Fruit fly (Drosophila melanogaster) whole organism, embryonic: ENCODE measurements around the gene HemK1.

Experiments used
- Antp ChIP-seq: fragments of 200-800 bp; sonication (Bioruptor generic); optimal IDR thresholded peaks from 3 replicates; lab custom pipeline; 2016; ENCODE audit warnings: missing biosample characterization, missing genetic modification characterization
- CG15696 ChIP-seq: fragments of 200-800 bp; sonication (Bioruptor generic); optimal IDR thresholded peaks from 2 replicates; lab custom pipeline; 2019; ENCODE audit warnings: missing biosample characterization, mild to moderate bottlenecking, missing genetic modification characterization, moderate library complexity
- CG1602 ChIP-seq: fragments of 200-800 bp; sonication (Bioruptor generic); optimal IDR thresholded peaks from 3 replicates; lab custom pipeline; 2016; ENCODE audit warnings: missing biosample characterization, missing genetic modification characterization
- CG16813 ChIP-seq: fragments of 200-800 bp; sonication (Bioruptor generic); IDR thresholded peaks from 3 replicates; pipeline ENCODE4 v1.3.6; 2022; ENCODE audit warnings: missing biosample characterization, missing genetic modification characterization; ENCODE audit not compliant: partially characterized antibody
- CG32772 ChIP-seq: fragments of 200-800 bp; sonication (Bioruptor generic); IDR thresholded peaks from 2 replicates; pipeline ENCODE4 v1.3.6; 2022; ENCODE audit warnings: missing biosample characterization, missing genetic modification characterization
- CG4424 ChIP-seq: fragments of 200-800 bp; sonication (Bioruptor generic); optimal IDR thresholded peaks from 3 replicates; lab custom pipeline; 2016; ENCODE audit warnings: missing biosample characterization, missing genetic modification characterization
- CG6654 ChIP-seq: fragments of 200-800 bp; sonication (Bioruptor generic); optimal IDR thresholded peaks from 2 replicates; lab custom pipeline; 2017; ENCODE audit warnings: missing biosample characterization, mild to moderate bottlenecking, missing genetic modification characterization
- CG7556 ChIP-seq: fragments of 200-800 bp; sonication (Bioruptor generic); optimal IDR thresholded peaks from 2 replicates; lab custom pipeline; 2017; ENCODE audit warnings: missing biosample characterization, mild to moderate bottlenecking, missing genetic modification characterization
- CG7963 ChIP-seq: fragments of 200-800 bp; sonication (Bioruptor generic); IDR thresholded peaks from 3 replicates; pipeline ENCODE4 v1.3.6; 2022; ENCODE audit warnings: missing biosample characterization, missing genetic modification characterization; ENCODE audit not compliant: partially characterized antibody
- CG7987 ChIP-seq: fragments of 200-800 bp; sonication (Bioruptor generic); optimal IDR thresholded peaks from 2 replicates; lab custom pipeline; 2018; ENCODE audit warnings: missing biosample characterization, mild to moderate bottlenecking, missing genetic modification characterization, moderate library complexity
- CG8281 ChIP-seq: fragments of 200-800 bp; sonication (Bioruptor generic); optimal IDR thresholded peaks from 2 replicates; lab custom pipeline; 2018; ENCODE audit warnings: missing biosample characterization, mild to moderate bottlenecking, missing genetic modification characterization, moderate library complexity
- CG8359 ChIP-seq: fragments of 200-800 bp; sonication (Bioruptor generic); optimal IDR thresholded peaks from 2 replicates; lab custom pipeline; 2017; ENCODE audit warnings: missing biosample characterization, mild to moderate bottlenecking, missing genetic modification characterization, borderline replicate concordance
- CG8388 ChIP-seq: fragments of 200-800 bp; sonication (Bioruptor generic); optimal IDR thresholded peaks from 2 replicates; lab custom pipeline; 2019; ENCODE audit warnings: missing biosample characterization, mild to moderate bottlenecking, missing genetic modification characterization, moderate library complexity
- Drgx ChIP-seq: fragments of 200-800 bp; sonication (Bioruptor generic); IDR thresholded peaks from 2 replicates; pipeline ENCODE4 v1.3.6; 2022; ENCODE audit warnings: missing biosample characterization, missing genetic modification characterization
- E2f1 ChIP-seq: fragments of 200-800 bp; sonication (Bioruptor generic); IDR thresholded peaks from 2 replicates; pipeline ENCODE4 v1.3.6; 2022; ENCODE audit warnings: missing biosample characterization, missing genetic modification characterization
- Fer1 ChIP-seq: fragments of 200-800 bp; sonication (Bioruptor generic); optimal IDR thresholded peaks from 2 replicates; lab custom pipeline; 2017; ENCODE audit warnings: missing biosample characterization, mild to moderate bottlenecking, missing genetic modification characterization
- HLH3B ChIP-seq: fragments of 200-800 bp; sonication (Bioruptor generic); IDR thresholded peaks from 2 replicates; pipeline ENCODE4 v1.3.6; 2022; ENCODE audit warnings: missing biosample characterization, missing genetic modification characterization
- HLH4C ChIP-seq: fragments of 200-800 bp; sonication (Bioruptor generic); IDR thresholded peaks from 3 replicates; pipeline ENCODE4 v1.3.6; 2022; ENCODE audit warnings: missing biosample characterization, missing genetic modification characterization; ENCODE audit not compliant: partially characterized antibody
- HLH54F ChIP-seq: fragments of 200-800 bp; sonication (Bioruptor generic); optimal IDR thresholded peaks from 3 replicates; lab custom pipeline; 2016; ENCODE audit warnings: missing biosample characterization, missing genetic modification characterization
- Jarid2 ChIP-seq: fragments of 200-800 bp; sonication (Bioruptor generic); optimal IDR thresholded peaks from 3 replicates; lab custom pipeline; 2017; ENCODE audit warnings: mild to moderate bottlenecking, missing biosample characterization, missing genetic modification reagents, missing genetic modification characterization
- Kr ChIP-seq: fragments of 200-800 bp; sonication (Bioruptor generic); optimal IDR thresholded peaks from 2 replicates; lab custom pipeline; 2017; ENCODE audit warnings: missing biosample characterization, mild to moderate bottlenecking, missing genetic modification characterization
- Mad ChIP-seq: fragments of 200-800 bp; sonication (Bioruptor generic); optimal IDR thresholded peaks from 2 replicates; lab custom pipeline; 2016; ENCODE audit warnings: missing biosample characterization, missing genetic modification characterization
- Myb ChIP-seq: fragments of 200-800 bp; sonication (Bioruptor generic); optimal IDR thresholded peaks from 2 replicates; lab custom pipeline; 2016; ENCODE audit warnings: missing biosample characterization, missing genetic modification characterization
- Nf-YA ChIP-seq: fragments of 200-800 bp; sonication (Bioruptor generic); IDR thresholded peaks from 2 replicates; pipeline ENCODE4 v1.3.6; 2022; ENCODE audit warnings: missing biosample characterization, missing genetic modification characterization
- Nf-YB ChIP-seq: fragments of 200-800 bp; sonication (Bioruptor generic); optimal IDR thresholded peaks from 3 replicates; lab custom pipeline; 2019; ENCODE audit warnings: missing biosample characterization, mild to moderate bottlenecking, missing genetic modification characterization, moderate library complexity
- Opbp ChIP-seq: fragments of 200-800 bp; sonication (Bioruptor generic); IDR thresholded peaks from 3 replicates; pipeline ENCODE4 v1.3.6; 2022; ENCODE audit warnings: missing biosample characterization, missing genetic modification characterization; ENCODE audit not compliant: partially characterized antibody
- Ssrp ChIP-seq: fragments of 200-800 bp; sonication (Bioruptor generic); optimal IDR thresholded peaks from 2 replicates; lab custom pipeline; 2018; ENCODE audit warnings: missing biosample characterization, mild to moderate bottlenecking, missing genetic modification characterization, moderate library complexity
- Tbp ChIP-seq: fragments of >200 bp; optimal IDR thresholded peaks from 2 replicates; lab custom pipeline; 2018; ENCODE audit warnings: missing biosample characterization, missing genetic modification characterization
- ab ChIP-seq: fragments of 200-800 bp; sonication (Bioruptor generic); optimal IDR thresholded peaks from 2 replicates; lab custom pipeline; 2016; ENCODE audit warnings: missing biosample characterization, missing genetic modification characterization
- ap ChIP-seq: fragments of 200-800 bp; sonication (Bioruptor generic); IDR thresholded peaks from 2 replicates; pipeline ENCODE4 v1.3.6; 2022; ENCODE audit warnings: missing biosample characterization, missing genetic modification characterization
- bsh ChIP-seq, 2 experiments: fragments of 200-800 bp; sonication (Bioruptor generic); optimal IDR thresholded peaks; 2 replicates each; lab custom pipeline; 2017 to 2018; ENCODE audit warnings: mild to moderate bottlenecking in 2 of 2, missing biosample characterization in 2 of 2, missing genetic modification characterization in 2 of 2, moderate library complexity in 1 of 2
- dmrt11E ChIP-seq: fragments of 200-800 bp; sonication (Bioruptor generic); optimal IDR thresholded peaks from 3 replicates; lab custom pipeline; 2018; ENCODE audit warnings: missing biosample characterization, mild to moderate bottlenecking, missing genetic modification characterization, moderate library complexity
- fu2 ChIP-seq: fragments of 200-800 bp; sonication (Bioruptor generic); optimal IDR thresholded peaks from 2 replicates; lab custom pipeline; 2016; ENCODE audit warnings: missing biosample characterization, missing genetic modification characterization
- gro ChIP-seq: fragments of 200-800 bp; sonication (Bioruptor generic); optimal IDR thresholded peaks from 2 replicates; lab custom pipeline; 2016; ENCODE audit warnings: missing biosample characterization, missing genetic modification characterization
- hbn ChIP-seq: fragments of 200-800 bp; sonication (Bioruptor generic); IDR thresholded peaks from 2 replicates; pipeline ENCODE4 v1.3.6; 2022; ENCODE audit warnings: missing biosample characterization, missing genetic modification characterization; ENCODE audit not compliant: partially characterized antibody
- klu ChIP-seq: fragments of 200-800 bp; sonication (Bioruptor generic); IDR thresholded peaks from 2 replicates; pipeline ENCODE4 v1.3.6; 2022; ENCODE audit warnings: missing biosample characterization, missing genetic modification characterization
- nerfin-1 ChIP-seq: fragments of 200-800 bp; sonication (Bioruptor generic); optimal IDR thresholded peaks from 3 replicates; lab custom pipeline; 2019; ENCODE audit warnings: missing biosample characterization, mild to moderate bottlenecking, missing genetic modification characterization, moderate library complexity
- onecut ChIP-seq: fragments of 200-800 bp; sonication (Bioruptor generic); IDR thresholded peaks from 2 replicates; pipeline ENCODE4 v1.3.6; 2022; ENCODE audit warnings: missing biosample characterization, missing genetic modification characterization
- p53 ChIP-seq: fragments of 200-800 bp; sonication (Bioruptor generic); optimal IDR thresholded peaks from 2 replicates; lab custom pipeline; 2016; ENCODE audit warnings: missing biosample characterization, missing genetic modification characterization
- phol ChIP-seq: fragments of 200-800 bp; sonication (Bioruptor generic); optimal IDR thresholded peaks from 3 replicates; lab custom pipeline; 2018; ENCODE audit warnings: missing biosample characterization, mild to moderate bottlenecking, missing genetic modification characterization, moderate library complexity
- repo ChIP-seq: fragments of 200-800 bp; sonication (Bioruptor generic); optimal IDR thresholded peaks from 2 replicates; lab custom pipeline; 2016; ENCODE audit warnings: missing biosample characterization, missing genetic modification characterization
- ro ChIP-seq: fragments of 200-800 bp; sonication (Bioruptor generic); IDR thresholded peaks from 2 replicates; pipeline ENCODE4 v1.3.6; 2022; ENCODE audit warnings: missing biosample characterization, missing genetic modification characterization
- sens ChIP-seq: fragments of 200-800 bp; sonication (Bioruptor generic); peaks from one replicate; lab custom pipeline; 2016; ENCODE audit warnings: missing biosample characterization, missing genetic modification characterization
- seq ChIP-seq: fragments of 200-800 bp; sonication (Bioruptor generic); IDR thresholded peaks from 2 replicates; pipeline ENCODE4 v1.3.6; 2022; ENCODE audit warnings: missing biosample characterization, missing genetic modification characterization
- ssp ChIP-seq: fragments of 200-800 bp; sonication (Bioruptor generic); IDR thresholded peaks from 2 replicates; pipeline ENCODE4 v1.3.6; 2022; ENCODE audit warnings: missing biosample characterization, missing genetic modification characterization
- tna ChIP-seq: fragments of 200-800 bp; sonication (Bioruptor generic); IDR thresholded peaks from 2 replicates; pipeline ENCODE4 v1.3.6; 2022; ENCODE audit warnings: missing biosample characterization, missing genetic modification characterization; ENCODE audit not compliant: partially characterized antibody
- trem ChIP-seq: fragments of 200-800 bp; optimal IDR thresholded peaks from 3 replicates; lab custom pipeline; 2019; ENCODE audit warnings: missing biosample characterization, mild to moderate bottlenecking, missing genetic modification characterization, moderate library complexity

HemK1 gene

DNA sequence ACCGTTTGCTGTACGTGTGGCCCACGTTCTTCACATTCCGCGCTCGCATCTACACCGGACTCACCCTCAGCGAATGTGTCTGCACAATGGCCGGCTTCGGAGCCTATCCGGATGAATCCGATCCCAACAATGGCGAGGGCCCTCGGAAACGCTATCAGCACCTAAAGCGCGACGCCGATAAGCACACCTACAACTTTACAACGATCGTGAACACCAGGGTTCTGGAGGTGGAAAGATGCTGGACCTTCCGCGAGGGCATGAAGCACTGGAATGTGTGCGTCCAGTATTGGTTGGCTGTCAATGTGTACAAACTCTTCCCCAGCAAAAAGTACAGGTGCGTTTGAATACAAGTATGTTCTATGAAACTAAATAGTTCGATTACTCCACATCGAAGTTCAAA is 9.9 kb downstream of the HemK1 start:
- TF ChIP-seq HLH4C (GFP tag; lab: Robert Waterston, UW): 0 out of 3 replicates have a peak, but pooled peaks have one; percentile 9
- no peak for TF ChIP-seq klu

dm6 chr2L:6455955-6456599 is 11.4 kb downstream of the HemK1 start, which contains the start of gene frj:
frj (plus strand) TSS chr2L:6456052.
- peak; percentile 66 for TF ChIP-seq onecut
- 0 out of 2 replicates have a peak, but pooled peaks have one; percentile 33 for TF ChIP-seq CG32772 (GFP tag; lab: Robert Waterston, UW)
- TF ChIP-seq hbn (GFP tag; lab: Robert Waterston, UW): 0 out of 2 replicates have a peak, but pooled peaks have one; percentile 26
- peak; percentile 71 for TF ChIP-seq nerfin-1 (tag; lab: Kevin White, UChicago)
- TF ChIP-seq seq (GFP tag; lab: Robert Waterston, UW): no peak
- peak; percentile 53 for TF ChIP-seq fu2 (GFP tag; lab: Kevin White, UChicago)
- no peak for TF ChIP-seq tna (GFP tag; lab: Robert Waterston, UW)
- TF ChIP-seq dmrt11E: peak; percentile 46
- TF ChIP-seq Jarid2: no peak
- TF ChIP-seq Myb: peak; percentile 69
- peak; percentile 63 for TF ChIP-seq Opbp (GFP tag; lab: Robert Waterston, UW)
- no peak for TF ChIP-seq CG8359 (GFP tag; lab: Kevin White, UChicago)
- TF ChIP-seq Tbp (GFP tag; lab: Kevin White, UChicago): no peak
- peak; percentile 33 for TF ChIP-seq ab (GFP tag; lab: Kevin White, UChicago)
- peak; percentile 36; the same call in 1 of the 2 replicates for TF ChIP-seq Drgx (GFP tag; lab: Robert Waterston, UW)
- no peak for TF ChIP-seq Kr (GFP tag; lab: Kevin White, UChicago)
- TF ChIP-seq ssp (GFP tag; lab: Robert Waterston, UW): peak; percentile 99
- TF ChIP-seq Nf-YA (GFP tag; lab: Robert Waterston, UW): no peak
- no peak for TF ChIP-seq Nf-YB (GFP tag; lab: Kevin White, UChicago)
- peak; percentile 32 for TF ChIP-seq CG7556 (GFP tag; lab: Kevin White, UChicago)
- TF ChIP-seq HLH3B (GFP tag; lab: Robert Waterston, UW): peak; percentile 64
- TF ChIP-seq gro (GFP tag; lab: Kevin White, UChicago): peak; percentile 62
- TF ChIP-seq Ssrp (tag; lab: Kevin White, UChicago): peak; percentile 61
- peak; percentile 66 for TF ChIP-seq CG4424 (GFP tag; lab: Kevin White, UChicago)
- peak in 1 of 2 experiments; percentile 39 for TF ChIP-seq bsh (GFP tag; optimal IDR thresholded peaks at IDR 0.05; lab: Kevin White, UChicago)
- TF ChIP-seq ro: no peak
- TF ChIP-seq CG8388 (GFP tag; lab: Kevin White, UChicago): peak; percentile 45
- TF ChIP-seq CG7987 (GFP tag; lab: Kevin White, UChicago): no peak
- peak; percentile 72; the same call in 2 of the 3 replicates for TF ChIP-seq CG16813 (GFP tag; lab: Robert Waterston, UW)
- TF ChIP-seq CG6654 (GFP tag; lab: Kevin White, UChicago): peak; percentile 9
- TF ChIP-seq p53 (GFP tag; lab: Kevin White, UChicago): peak; percentile 60
- peak; percentile 66 for TF ChIP-seq CG1602 (GFP tag; lab: Kevin White, UChicago)
- TF ChIP-seq CG15696 (tag; lab: Kevin White, UChicago): peak; percentile 58
- TF ChIP-seq Antp (GFP tag; lab: Kevin White, UChicago): peak; percentile 79
- no peak for TF ChIP-seq CG7963 (GFP tag; lab: Robert Waterston, UW)
- no peak for TF ChIP-seq ap (GFP tag; lab: Robert Waterston, UW)
- peak; percentile 91 for TF ChIP-seq sens
- TF ChIP-seq E2f1: 0 out of 2 replicates have a peak, but pooled peaks have one; percentile 32
- TF ChIP-seq phol (tag; lab: Kevin White, UChicago): peak; percentile 80
- TF ChIP-seq Mad (GFP tag; lab: Kevin White, UChicago): peak; percentile 71
- peak; percentile 70 for TF ChIP-seq HLH54F (GFP tag; lab: Kevin White, UChicago)
- TF ChIP-seq Fer1 (GFP tag; lab: Kevin White, UChicago): no peak
- peak; percentile 78 for TF ChIP-seq trem (tag; lab: Kevin White, UChicago)
- TF ChIP-seq repo (GFP tag; lab: Kevin White, UChicago): peak; percentile 27
- peak; percentile 24 for TF ChIP-seq CG8281 (tag; lab: Kevin White, UChicago)
